Fruit fly (Drosophila melanogaster): Measurements from ENCODE around the gene Ref1.

Gene Ref1

dm6 chr3R:7058017-7058416, 22.2 kb downstream of the Ref1 start:
- no peak for TF ChIP-seq CG17806 (tag; optimal IDR thresholded peaks at IDR 0.05)
- no peak for TF ChIP-seq Pif1B (GFP tag; optimal IDR thresholded peaks at IDR 0.05)

- TF ChIP-seq EcR (GFP tag; optimal IDR thresholded peaks at IDR 0.05), result no peak
- TF ChIP-seq gl (tag; optimal IDR thresholded peaks at IDR 0.05), result no peak
- no peak for TF ChIP-seq CG9948 (tag; optimal IDR thresholded peaks at IDR 0.05)
- no peak for TF ChIP-seq CG34367 (tag; optimal IDR thresholded peaks at IDR 0.05)
- TF ChIP-seq rn (GFP tag; IDR thresholded peaks at IDR 0.05), result no peak
Observed at dm6 chr3R:7054286-7054685, 25.9 kb downstream of the Ref1 start, which contains the start of gene CG1979. Gene CG1979, plus strand, starts transcription at chr3R:7054586.

- TF ChIP-seq Ets98B (GFP tag; IDR thresholded peaks at IDR 0.05), result no peak
- TF ChIP-seq CG10348 (GFP tag; IDR thresholded peaks at IDR 0.05), result no peak
- no peak for TF ChIP-seq EcR (GFP tag; optimal IDR thresholded peaks at IDR 0.05)
- no peak for TF ChIP-seq CG15710 (tag; optimal IDR thresholded peaks at IDR 0.05)
- no peak for TF ChIP-seq CG4496 (GFP tag; IDR thresholded peaks at IDR 0.05)
- no peak for TF ChIP-seq CG14655 (GFP tag; optimal IDR thresholded peaks at IDR 0.05)
- no peak for TF ChIP-seq CG9948 (tag; optimal IDR thresholded peaks at IDR 0.05)
- TF ChIP-seq CG8301 (tag; optimal IDR thresholded peaks at IDR 0.05), result no peak
Observed at dm6 chr3R:7052242-7052641, 27.9 kb downstream of the Ref1 start, which contains the start of gene Sodh1. Gene Sodh1, plus strand, starts transcription at chr3R:7052335.

dm6 chr3R:7044016-7044415, 36.2 kb downstream of the Ref1 start:
- no peak for TF ChIP-seq rn (GFP tag; IDR thresholded peaks at IDR 0.05)

dm6 chr3R:7040894-7041293, 39.3 kb downstream of the Ref1 start:
- TF ChIP-seq CG32121 (GFP tag; IDR thresholded peaks at IDR 0.05) (no peak), CG34367 (tag; optimal IDR thresholded peaks at IDR 0.05) (no peak), CG10348 (GFP tag; IDR thresholded peaks at IDR 0.05) (no peak), CG17806 (tag; optimal IDR thresholded peaks at IDR 0.05) (no peak), CG8159 (tag; optimal IDR thresholded peaks at IDR 0.05) (peak; percentile 72), CG9948 (tag; optimal IDR thresholded peaks at IDR 0.05) (no peak), CG13204 (GFP tag; optimal IDR thresholded peaks at IDR 0.05) (no peak), rn (GFP tag; IDR thresholded peaks at IDR 0.05) (no peak), EcR (GFP tag; optimal IDR thresholded peaks at IDR 0.05) (no peak)

- TF ChIP-seq Pif1B (GFP tag; optimal IDR thresholded peaks at IDR 0.05) (peak; percentile 7), CG14655 (GFP tag; optimal IDR thresholded peaks at IDR 0.05) (peak; percentile 8), CG15710 (tag; optimal IDR thresholded peaks at IDR 0.05) (no peak), gl (tag; optimal IDR thresholded peaks at IDR 0.05) (no peak), Pif1A (GFP tag; optimal IDR thresholded peaks at IDR 0.05) (peak; percentile 17), CG4496 (GFP tag; IDR thresholded peaks at IDR 0.05) (peak; percentile 9; the same call in 1 of the 3 replicates), CG8159 (tag; optimal IDR thresholded peaks at IDR 0.05) (peak; percentile 5), fd96Ca (GFP tag; IDR thresholded peaks at IDR 0.05) (peak; percentile 41; the same call in 1 of the 3 replicates)
Observed at dm6 chr3R:7037250-7037802, 42.9 kb downstream of the Ref1 start.

- TF ChIP-seq gl (tag; optimal IDR thresholded peaks at IDR 0.05) (no peak), CG15710 (tag; optimal IDR thresholded peaks at IDR 0.05) (no peak), CG34367 (tag; optimal IDR thresholded peaks at IDR 0.05) (no peak), CG4496 (GFP tag; IDR thresholded peaks at IDR 0.05) (no peak)
Observed at dm6 chr3R:7035703-7036266, 44.4 kb downstream of the Ref1 start.

dm6 chr3R:7034440-7034839, 45.7 kb downstream of the Ref1 start:
- TF ChIP-seq Snoo (tag; optimal IDR thresholded peaks at IDR 0.05) (no peak), CG13204 (GFP tag; optimal IDR thresholded peaks at IDR 0.05) (no peak), CG9948 (tag; optimal IDR thresholded peaks at IDR 0.05) (no peak), CG8301 (tag; optimal IDR thresholded peaks at IDR 0.05) (no peak), CG15710 (tag; optimal IDR thresholded peaks at IDR 0.05) (no peak), rn (GFP tag; IDR thresholded peaks at IDR 0.05) (no peak), D1 (tag; optimal IDR thresholded peaks at IDR 0.05) (no peak), CG12605 (GFP tag; IDR thresholded peaks at IDR 0.05) (no peak), CG4496 (GFP tag; IDR thresholded peaks at IDR 0.05) (no peak), CG8159 (tag; optimal IDR thresholded peaks at IDR 0.05) (no peak), Ets98B (GFP tag; IDR thresholded peaks at IDR 0.05) (no peak), Pif1B (GFP tag; optimal IDR thresholded peaks at IDR 0.05) (no peak), fd96Ca (GFP tag; IDR thresholded peaks at IDR 0.05) (no peak), gl (tag; optimal IDR thresholded peaks at IDR 0.05) (no peak), CG34367 (tag; optimal IDR thresholded peaks at IDR 0.05) (no peak), Pif1A (GFP tag; optimal IDR thresholded peaks at IDR 0.05) (no peak), EcR (GFP tag; optimal IDR thresholded peaks at IDR 0.05) (no peak), CG10348 (GFP tag; IDR thresholded peaks at IDR 0.05) (no peak), CG32121 (GFP tag; IDR thresholded peaks at IDR 0.05) (no peak), CG17806 (tag; optimal IDR thresholded peaks at IDR 0.05) (no peak)

Measured in whole organism, pupa.